Worm (Caenorhabditis elegans) whole organism, mixed stage, embryonic: ENCODE data around the gene npax-3.

Experiments used
- ceh-83 ChIP-seq: fragments of 200-800 bp; sonication (Bioruptor generic); optimal IDR thresholded peaks from 2 replicates; lab custom pipeline; 2018; ENCODE audit warnings: mild to moderate bottlenecking, missing genetic modification characterization, missing compliant biosample characterization
- ces-1 ChIP-seq: fragments of 150-350 bp; optimal IDR thresholded peaks from 2 replicates; lab custom pipeline; 2014; ENCODE audit warnings: missing biosample characterization, missing genetic modification reagents, missing genetic modification characterization
- drap-1 ChIP-seq: fragments of 200-800 bp; sonication (Bioruptor generic); optimal IDR thresholded peaks from 3 replicates; lab custom pipeline; 2018; ENCODE audit warnings: mild to moderate bottlenecking, missing genetic modification characterization, missing compliant biosample characterization
- elt-3 ChIP-seq: fragments of 150-350 bp; optimal IDR thresholded peaks from 2 replicates; lab custom pipeline; 2014; ENCODE audit warnings: missing biosample characterization, missing genetic modification characterization
- lin-13 ChIP-seq: fragments of 150-350 bp; optimal IDR thresholded peaks from 2 replicates; lab custom pipeline; 2014; ENCODE audit warnings: missing biosample characterization, missing genetic modification characterization
- lin-32 ChIP-seq: fragments of 200-800 bp; sonication (Bioruptor generic); optimal IDR thresholded peaks from 2 replicates; lab custom pipeline; 2018; ENCODE audit warnings: mild to moderate bottlenecking, missing genetic modification characterization, missing compliant biosample characterization
- nhr-237 ChIP-seq: fragments of 150-350 bp; optimal IDR thresholded peaks from 2 replicates; lab custom pipeline; 2014; ENCODE audit warnings: missing biosample characterization, missing genetic modification characterization
- nhr-28 ChIP-seq: fragments of 150-350 bp; optimal IDR thresholded peaks from 2 replicates; lab custom pipeline; 2014; ENCODE audit warnings: missing biosample characterization, missing genetic modification characterization
- pha-4 ChIP-seq: fragments of 150-350 bp; optimal IDR thresholded peaks from 2 replicates; lab custom pipeline; 2018; ENCODE audit warnings: missing biosample characterization, missing genetic modification reagents, missing genetic modification characterization
- unc-39 ChIP-seq: fragments of 150-350 bp; optimal IDR thresholded peaks from 2 replicates; lab custom pipeline; 2014; ENCODE audit warnings: missing biosample characterization, missing genetic modification characterization
- unc-62 ChIP-seq: fragments of 150-350 bp; optimal IDR thresholded peaks from 2 replicates; lab custom pipeline; 2014; ENCODE audit warnings: missing biosample characterization, missing genetic modification reagents, missing genetic modification characterization

- TF ChIP-seq ces-1 (GFP tag; lab: Kevin White, UChicago) (no peak), elt-3 (no peak), lin-13 (tag; lab: Kevin White, UChicago) (no peak), ceh-83 (no peak), pha-4 (no peak), nhr-237 (no peak), unc-39 (no peak), unc-62 (GFP tag; lab: Kevin White, UChicago) (no peak), nhr-28 (no peak), lin-32 (GFP tag; lab: Kevin White, UChicago) (no peak), drap-1 (GFP tag; lab: Kevin White, UChicago) (no peak)
Observed at ce11 chrIV:10784085-10784484, 43.9 kb downstream of the npax-3 start.
